Worm (Caenorhabditis elegans) whole organism, L1 larva: ENCODE results near the gene F25G6.9.

Experiments
- C16A3.4 ChIP-seq: fragments of 150-350 bp; optimal IDR thresholded peaks from 2 replicates; lab custom pipeline; 2014; ENCODE audit warnings: missing biosample characterization, missing genetic modification characterization
- aly-2 ChIP-seq: fragments of 150-350 bp; optimal IDR thresholded peaks from 2 replicates; lab custom pipeline; 2014; ENCODE audit warnings: missing biosample characterization, missing genetic modification characterization
- ama-1 ChIP-seq: fragments of 150-350 bp; optimal IDR thresholded peaks from 2 replicates; lab custom pipeline; 2014
- blmp-1 ChIP-seq: fragments of 150-350 bp; optimal IDR thresholded peaks from 2 replicates; lab custom pipeline; 2014; ENCODE audit warnings: missing biosample characterization, missing genetic modification characterization
- fkh-10 ChIP-seq: sonication (generic microtip); optimal IDR thresholded peaks from 2 replicates; lab custom pipeline; 2017; ENCODE audit warnings: missing biosample characterization, missing genetic modification reagents, missing genetic modification characterization
- grh-1 ChIP-seq: fragments of 200-800 bp; sonication (Bioruptor generic); IDR thresholded peaks from 2 replicates; pipeline ENCODE4 v1.3.6; 2022; ENCODE audit warnings: missing genetic modification reagents, missing genetic modification characterization, missing compliant biosample characterization
- hpl-2 ChIP-seq: fragments of 150-350 bp; optimal IDR thresholded peaks from 2 replicates; lab custom pipeline; 2014; ENCODE audit warnings: missing biosample characterization, missing genetic modification reagents, missing genetic modification characterization
- lir-3 ChIP-seq: sonication (generic microtip); optimal IDR thresholded peaks from 2 replicates; lab custom pipeline; 2016; ENCODE audit warnings: mild to moderate bottlenecking, missing genetic modification characterization, moderate library complexity, missing compliant biosample characterization; ENCODE audit not compliant: poor library complexity
- skn-1 ChIP-seq: fragments of 150-350 bp; optimal IDR thresholded peaks from 2 replicates; lab custom pipeline; 2014; ENCODE audit warnings: missing biosample characterization, missing genetic modification characterization
- unc-130 ChIP-seq: fragments of 150-350 bp; optimal IDR thresholded peaks from 2 replicates; lab custom pipeline; 2017; ENCODE audit warnings: missing biosample characterization, missing genetic modification characterization, inconsistent platforms

DNA sequence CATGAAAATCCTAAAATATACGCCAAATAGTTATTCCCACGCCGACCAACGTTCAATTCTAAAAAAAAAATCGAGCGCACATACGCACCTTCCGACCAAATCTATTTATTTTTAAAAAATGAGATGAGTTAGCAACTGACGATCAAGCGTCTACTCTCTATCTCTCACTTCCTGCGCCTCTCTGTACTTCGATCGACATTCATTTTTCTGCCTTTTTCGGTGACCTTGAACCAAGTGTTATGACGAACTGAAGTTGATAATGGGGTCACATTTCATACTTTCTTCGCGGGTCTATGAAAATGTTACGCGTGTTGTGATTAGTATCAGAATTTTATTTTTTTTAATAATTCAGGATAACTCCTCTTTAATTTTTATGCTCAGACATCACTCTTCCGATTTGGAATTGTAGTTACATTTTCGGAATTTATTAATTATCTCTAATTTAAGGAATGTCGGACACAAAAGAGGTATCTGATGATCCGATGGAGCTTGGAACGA, 37.6 kb upstream of the F25G6.9 start, which contains the start of gene smk-1:
- TF ChIP-seq fkh-10, result no peak
- peak; percentile 16 for TF ChIP-seq skn-1 (tag; lab: Kevin White, UChicago)
- TF ChIP-seq lir-3 (tag; lab: Kevin White, UChicago), result no peak
- TF ChIP-seq aly-2 (tag; lab: Kevin White, UChicago), result no peak
- TF ChIP-seq unc-130 (tag; lab: Kevin White, UChicago), result no peak
- no peak for TF ChIP-seq C16A3.4 (tag; lab: Kevin White, UChicago)
- TF ChIP-seq grh-1 (GFP tag; lab: Robert Waterston, UW), result no peak
- TF ChIP-seq blmp-1 (tag; lab: Kevin White, UChicago), result peak; percentile 85
- no peak for TF ChIP-seq ama-1
- no peak for TF ChIP-seq hpl-2 (GFP tag; lab: Kevin White, UChicago)
